Worm (Caenorhabditis elegans) whole organism, L3 larva: Measurements from ENCODE around the gene W09G12.6.

Experiments
- ZK546.5 ChIP-seq: sonication (generic microtip); optimal IDR thresholded peaks from 2 replicates; lab custom pipeline; 2017; ENCODE audit warnings: missing biosample characterization, missing genetic modification characterization
- ceh-9 ChIP-seq: sonication (generic microtip); optimal IDR thresholded peaks from 2 replicates; lab custom pipeline; 2018; ENCODE audit warnings: missing biosample characterization, missing genetic modification characterization
- fos-1 ChIP-seq: fragments of 150-350 bp; optimal IDR thresholded peaks from 2 replicates; lab custom pipeline; 2014; ENCODE audit warnings: missing biosample characterization, missing genetic modification characterization
- unc-39 ChIP-seq: sonication (generic microtip); optimal IDR thresholded peaks from 4 replicates; lab custom pipeline; 2017; ENCODE audit warnings: missing biosample characterization, missing genetic modification characterization

- TF ChIP-seq unc-39 (tag; lab: Kevin White, UChicago) (no peak), fos-1 (tag; lab: Kevin White, UChicago) (no peak), ceh-9 (no peak), ZK546.5 (tag; lab: Kevin White, UChicago) (no peak)
These were observed 19.7 kb downstream of the W09G12.6 start, which contains the start of the genes clec-166 and F38A1.6 for ce11 chrIV:1251242-1251911.
